Worm (Caenorhabditis elegans): ENCODE data around the gene aps-1.
"Not testable (repeated sequence)": the region's sequence is repeated elsewhere in the genome, so short reads cannot be mapped to it uniquely, and the experiment has no call there.

Gene aps-1

DNA sequence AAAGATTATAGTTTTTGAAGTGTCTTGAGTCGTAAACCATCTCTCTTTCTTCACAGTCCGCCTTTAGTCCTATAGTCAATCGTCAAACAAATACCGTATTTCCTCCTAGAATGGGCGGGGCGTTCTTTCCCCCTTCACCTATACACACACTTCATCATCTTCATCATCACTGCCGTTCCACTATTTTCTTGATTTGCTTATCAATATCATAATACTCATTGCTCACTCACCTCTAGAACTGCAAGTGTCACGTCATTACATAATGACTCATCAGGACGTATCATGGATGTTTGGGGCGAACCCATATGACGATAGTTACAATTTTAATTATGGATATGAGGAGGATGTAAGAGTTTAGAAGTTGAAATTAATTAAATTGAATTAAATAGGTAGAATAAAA lies 7.1 kb upstream of the aps-1 start:
- TF ChIP-seq W03F9.2 (tag; optimal IDR thresholded peaks at IDR 0.05): no peak
- no peak for TF ChIP-seq him-1 (tag; optimal IDR thresholded peaks at IDR 0.05)
- TF ChIP-seq dao-5 (tag; optimal IDR thresholded peaks at IDR 0.05): no peak

ce11 chrV:6012401-6012800 lies 5.4 kb upstream of the aps-1 start:
- no peak for TF ChIP-seq W03F9.2 (tag; optimal IDR thresholded peaks at IDR 0.05)
- no peak for TF ChIP-seq dao-5 (tag; optimal IDR thresholded peaks at IDR 0.05)
- no peak for TF ChIP-seq him-1 (tag; optimal IDR thresholded peaks at IDR 0.05)

DNA sequence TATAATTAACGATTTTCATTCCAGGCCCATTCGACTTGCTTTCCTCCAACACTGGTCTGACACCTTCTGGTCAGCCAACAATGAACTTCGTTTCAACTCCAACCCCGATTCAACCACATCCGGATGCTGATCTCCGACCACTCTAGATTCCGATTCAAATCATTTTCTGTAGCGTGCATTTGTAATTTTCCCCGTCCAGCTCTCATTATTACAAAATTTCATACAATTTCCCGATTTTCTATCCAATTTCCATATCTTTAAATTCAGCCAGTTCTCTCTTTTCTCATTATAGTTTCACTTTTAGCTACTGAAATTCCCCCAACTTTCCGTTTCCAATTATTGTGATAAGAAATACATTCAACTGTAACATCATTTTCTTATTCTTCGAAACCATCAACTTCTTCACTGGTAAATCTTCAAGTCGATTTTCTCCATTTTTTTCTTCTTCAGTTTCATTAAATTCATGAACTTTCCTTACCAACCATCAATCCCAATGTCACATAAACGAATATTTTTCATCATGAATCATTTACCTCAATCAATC lies 2.2 kb upstream of the aps-1 start:
- TF ChIP-seq W03F9.2 (tag; optimal IDR thresholded peaks at IDR 0.05): no peak
- no peak for TF ChIP-seq him-1 (tag; optimal IDR thresholded peaks at IDR 0.05)
- no peak for TF ChIP-seq dao-5 (tag; optimal IDR thresholded peaks at IDR 0.05)

DNA sequence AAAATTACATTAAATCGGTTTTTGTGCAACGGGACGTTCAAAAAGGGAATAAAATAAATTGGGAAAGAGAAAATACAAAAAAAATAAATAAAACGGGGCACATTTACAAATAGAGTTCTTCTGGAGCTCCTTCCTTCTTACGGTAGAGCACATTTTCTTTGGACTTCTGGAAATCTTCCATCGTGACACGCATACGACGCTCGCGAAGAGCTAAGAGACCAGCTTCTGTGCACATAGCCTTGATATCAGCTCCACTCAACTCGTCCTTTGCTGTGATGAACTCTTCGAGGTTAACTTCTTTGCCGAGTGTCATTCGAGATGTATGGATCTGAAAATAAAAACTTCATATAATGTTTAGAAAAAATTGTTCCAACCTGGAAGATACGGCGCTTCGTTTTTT lies 1.7 kb upstream of the aps-1 start:
- no peak for TF ChIP-seq him-1 (tag; optimal IDR thresholded peaks at IDR 0.05)

DNA sequence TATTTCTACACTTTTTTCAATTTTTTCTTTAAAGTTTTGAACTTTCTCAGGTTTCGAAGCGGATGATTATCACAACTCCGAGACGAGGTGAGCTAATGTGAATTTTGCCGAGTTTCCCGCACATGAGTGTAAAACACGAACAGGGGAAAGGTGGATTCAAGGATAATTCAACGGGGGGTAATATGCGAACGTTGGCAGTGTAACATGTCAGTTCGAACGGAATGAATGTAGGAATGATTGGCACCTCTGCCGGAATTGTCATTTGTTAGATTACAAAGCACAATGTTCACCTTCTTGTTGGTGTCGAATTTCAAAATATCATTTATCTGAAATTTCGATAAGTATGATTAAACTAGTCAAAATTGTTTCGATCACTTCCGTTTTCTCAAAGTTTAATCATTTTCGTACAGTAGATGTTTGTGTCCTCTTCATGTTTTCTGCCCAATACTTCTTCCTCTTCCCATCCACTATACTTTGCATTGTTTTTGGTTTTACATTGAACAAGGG lies 1.2 kb downstream of the aps-1 start, which contains the start of gene picc-1:
Gene picc-1 (plus strand): TSS at position 51 of the 507 bp plus-strand sequence.
- no peak for TF ChIP-seq dao-5 (tag; optimal IDR thresholded peaks at IDR 0.05)
- no peak for TF ChIP-seq W03F9.2 (tag; optimal IDR thresholded peaks at IDR 0.05)
- TF ChIP-seq him-1 (tag; optimal IDR thresholded peaks at IDR 0.05): no peak

- TF ChIP-seq dao-5 (tag; optimal IDR thresholded peaks at IDR 0.05): no peak
- no peak for TF ChIP-seq him-1 (tag; optimal IDR thresholded peaks at IDR 0.05)
- no peak for TF ChIP-seq W03F9.2 (tag; optimal IDR thresholded peaks at IDR 0.05)
Observed at ce11 chrV:6022076-6022475, 4.3 kb downstream of the aps-1 start.

ce11 chrV:6030559-6030975 lies 12.8 kb downstream of the aps-1 start:
- TF ChIP-seq dao-5 (tag; optimal IDR thresholded peaks at IDR 0.05): no peak
- peak; percentile 48 for TF ChIP-seq him-1 (tag; optimal IDR thresholded peaks at IDR 0.05)
- TF ChIP-seq W03F9.2 (tag; optimal IDR thresholded peaks at IDR 0.05): no peak

- no peak for TF ChIP-seq dao-5 (tag; optimal IDR thresholded peaks at IDR 0.05)
- no peak for TF ChIP-seq W03F9.2 (tag; optimal IDR thresholded peaks at IDR 0.05)
- no peak for TF ChIP-seq him-1 (tag; optimal IDR thresholded peaks at IDR 0.05)
Observed at ce11 chrV:6031585-6031984, 13.8 kb downstream of the aps-1 start.

DNA sequence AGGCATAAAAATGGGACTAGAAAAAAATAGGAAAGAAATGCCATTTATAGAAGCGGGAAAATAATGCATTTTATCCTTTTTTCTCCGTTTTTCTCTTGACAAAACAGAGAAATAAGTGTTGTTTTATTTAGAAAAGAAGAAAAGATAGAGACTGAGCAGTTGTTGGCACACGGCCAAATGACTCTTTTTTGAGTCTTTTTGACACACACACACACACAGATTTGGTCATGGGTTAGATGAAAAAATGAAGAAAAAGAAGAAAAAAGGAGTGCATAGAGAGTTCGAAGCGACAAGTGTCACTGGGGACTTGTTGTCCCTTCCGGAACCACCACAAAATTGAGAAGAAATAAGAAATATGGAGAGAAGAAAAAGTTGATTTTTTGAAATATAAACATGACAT lies 15.7 kb downstream of the aps-1 start:
- no peak for TF ChIP-seq W03F9.2 (tag; optimal IDR thresholded peaks at IDR 0.05)
- TF ChIP-seq him-1 (tag; optimal IDR thresholded peaks at IDR 0.05): no peak
- TF ChIP-seq dao-5 (tag; optimal IDR thresholded peaks at IDR 0.05): no peak

DNA sequence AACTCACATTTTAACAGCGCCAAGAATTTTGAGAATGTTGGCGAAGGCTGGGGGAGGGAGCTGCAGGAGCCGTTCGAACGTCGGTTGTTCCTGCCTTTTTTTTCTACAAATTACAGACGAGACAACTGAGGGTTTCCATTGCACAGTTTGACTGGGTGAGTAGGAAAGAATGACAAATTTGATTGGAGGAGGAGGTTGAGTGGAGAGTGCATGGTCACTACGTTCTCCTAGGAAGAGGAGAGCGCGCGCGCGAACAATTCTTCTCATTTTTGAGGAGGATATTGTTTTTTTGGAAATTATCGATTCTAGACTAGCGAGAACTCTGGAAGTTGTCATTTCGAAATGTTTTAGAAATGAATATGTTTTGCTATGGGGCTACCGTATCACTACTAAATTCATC lies 16.9 kb downstream of the aps-1 start, which contains the start of gene dhs-17:
Gene dhs-17 (minus strand): TSS at position 101 of the 400 bp plus-strand sequence.
- TF ChIP-seq him-1 (tag; optimal IDR thresholded peaks at IDR 0.05): no peak
- no peak for TF ChIP-seq W03F9.2 (tag; optimal IDR thresholded peaks at IDR 0.05)
- TF ChIP-seq dao-5 (tag; optimal IDR thresholded peaks at IDR 0.05): no peak

- TF ChIP-seq him-1 (tag; optimal IDR thresholded peaks at IDR 0.05): no peak
- no peak for TF ChIP-seq dao-5 (tag; optimal IDR thresholded peaks at IDR 0.05)
- no peak for TF ChIP-seq W03F9.2 (tag; optimal IDR thresholded peaks at IDR 0.05)
Observed at ce11 chrV:6036547-6036946, 18.8 kb downstream of the aps-1 start.

ce11 chrV:6038405-6039151 lies 20.8 kb downstream of the aps-1 start, which contains the start of gene F29G9.1:
Gene F29G9.1, plus strand, starts transcription at chrV:6039101.
- TF ChIP-seq him-1, dao-5, W03F9.2 (tag; optimal IDR thresholded peaks at IDR 0.05): not testable (repeated sequence)

- TF ChIP-seq W03F9.2 (tag; optimal IDR thresholded peaks at IDR 0.05): no peak
- no peak for TF ChIP-seq dao-5 (tag; optimal IDR thresholded peaks at IDR 0.05)
- no peak for TF ChIP-seq him-1 (tag; optimal IDR thresholded peaks at IDR 0.05)
Observed at ce11 chrV:6041375-6041774, 23.6 kb downstream of the aps-1 start, which contains the start of gene R01B10.2. Gene R01B10.2, minus strand, starts transcription at chrV:6041475.
